Fruit fly (Drosophila melanogaster) whole organism, embryonic: Measurements from ENCODE around the gene CG32271.
A peak's percentile ranks its signal among the peaks of the same experiment; 100 is the strongest.

ENCODE experiments used
- Blimp-1 ChIP-seq: fragments of 200-800 bp; sonication (Bioruptor generic); optimal IDR thresholded peaks from 3 replicates; lab custom pipeline; 2018; ENCODE audit warnings: missing biosample characterization, missing genetic modification characterization, mild to moderate bottlenecking, moderate library complexity, missing genetic modification reagents
- CG10565 ChIP-seq: fragments of 200-800 bp; sonication (Bioruptor generic); optimal IDR thresholded peaks from 3 replicates; lab custom pipeline; 2016; ENCODE audit warnings: missing biosample characterization, mild to moderate bottlenecking, missing genetic modification characterization
- CG11085 ChIP-seq: fragments of 200-800 bp; sonication (Bioruptor generic); IDR thresholded peaks from 2 replicates; pipeline ENCODE4 v1.3.6; 2022; ENCODE audit warnings: missing biosample characterization, missing genetic modification characterization
- CG11696 ChIP-seq: fragments of 200-800 bp; sonication (Bioruptor generic); IDR thresholded peaks from 2 replicates; pipeline ENCODE4 v1.3.6; 2022; ENCODE audit warnings: missing biosample characterization, missing genetic modification characterization
- CG12769 ChIP-seq: fragments of 200-800 bp; sonication (Bioruptor generic); optimal IDR thresholded peaks from 2 replicates; lab custom pipeline; 2019; ENCODE audit warnings: missing biosample characterization, mild to moderate bottlenecking, missing genetic modification characterization, moderate library complexity
- CG13775 ChIP-seq: fragments of 200-800 bp; sonication (Bioruptor generic); optimal IDR thresholded peaks from 3 replicates; lab custom pipeline; 2017; ENCODE audit warnings: missing biosample characterization, mild to moderate bottlenecking, missing genetic modification characterization
- CG14965 ChIP-seq: fragments of 200-800 bp; sonication (Bioruptor generic); optimal IDR thresholded peaks from 2 replicates; lab custom pipeline; 2016; ENCODE audit warnings: missing biosample characterization, missing genetic modification characterization, borderline replicate concordance
- CG15479 ChIP-seq: fragments of 200-800 bp; sonication (Bioruptor generic); optimal IDR thresholded peaks from 3 replicates; lab custom pipeline; 2019; ENCODE audit warnings: missing biosample characterization, mild to moderate bottlenecking, missing genetic modification characterization, moderate library complexity
- CG15601 ChIP-seq: fragments of 200-800 bp; sonication (Bioruptor generic); optimal IDR thresholded peaks from 3 replicates; lab custom pipeline; 2019; ENCODE audit warnings: missing biosample characterization, mild to moderate bottlenecking, missing genetic modification characterization, moderate library complexity
- CG16813 ChIP-seq: fragments of 200-800 bp; sonication (Bioruptor generic); IDR thresholded peaks from 3 replicates; pipeline ENCODE4 v1.3.6; 2022; ENCODE audit warnings: missing biosample characterization, missing genetic modification characterization; ENCODE audit not compliant: partially characterized antibody
- CG2120 ChIP-seq: fragments of 200-800 bp; sonication (Bioruptor generic); optimal IDR thresholded peaks from 3 replicates; lab custom pipeline; 2016; ENCODE audit warnings: missing biosample characterization, missing genetic modification characterization
- CG30403 ChIP-seq: fragments of 200-800 bp; sonication (Bioruptor generic); optimal IDR thresholded peaks from 3 replicates; lab custom pipeline; 2016; ENCODE audit warnings: missing biosample characterization, missing genetic modification characterization
- CG33557 ChIP-seq: fragments of 200-800 bp; sonication (Bioruptor generic); optimal IDR thresholded peaks from 2 replicates; lab custom pipeline; 2019; ENCODE audit warnings: missing biosample characterization, mild to moderate bottlenecking, missing genetic modification characterization, moderate library complexity
- CG34422 ChIP-seq: fragments of 200-800 bp; sonication (Bioruptor generic); IDR thresholded peaks from 3 replicates; pipeline ENCODE4 v1.3.6; 2022; ENCODE audit warnings: missing biosample characterization, missing genetic modification characterization
- CG6175 ChIP-seq: fragments of 200-800 bp; sonication (Bioruptor generic); IDR thresholded peaks from 3 replicates; pipeline ENCODE4 v1.3.6; 2022; ENCODE audit warnings: missing biosample characterization, missing genetic modification characterization
- CG8924 ChIP-seq: fragments of 200-800 bp; optimal IDR thresholded peaks from 3 replicates; lab custom pipeline; 2019; ENCODE audit warnings: missing biosample characterization, mild to moderate bottlenecking, missing genetic modification characterization, moderate library complexity
- CHES-1-like ChIP-seq: fragments of 200-800 bp; sonication (Bioruptor generic); optimal IDR thresholded peaks from 2 replicates; lab custom pipeline; 2016; ENCODE audit warnings: missing biosample characterization, missing genetic modification characterization
- CoRest ChIP-seq: fragments of 200-800 bp; sonication (Bioruptor generic); optimal IDR thresholded peaks from 3 replicates; lab custom pipeline; 2018; ENCODE audit warnings: missing biosample characterization, mild to moderate bottlenecking, missing genetic modification characterization, moderate library complexity
- Dbx ChIP-seq: fragments of 200-800 bp; sonication (Bioruptor generic); IDR thresholded peaks from 3 replicates; pipeline ENCODE4 v1.3.6; 2022; ENCODE audit warnings: missing biosample characterization, missing genetic modification characterization
- Dll ChIP-seq: fragments of 200-800 bp; sonication (Bioruptor generic); IDR thresholded peaks from 4 replicates; pipeline ENCODE4 v1.3.6; 2022; ENCODE audit warnings: missing biosample characterization, missing genetic modification characterization; ENCODE audit not compliant: partially characterized antibody
- Ets97D ChIP-seq: fragments of 200-800 bp; sonication (Bioruptor generic); optimal IDR thresholded peaks from 3 replicates; lab custom pipeline; 2016; ENCODE audit warnings: missing biosample characterization, missing genetic modification characterization
- Hmr ChIP-seq: fragments of 200-800 bp; sonication (Bioruptor generic); optimal IDR thresholded peaks from 3 replicates; lab custom pipeline; 2017; ENCODE audit warnings: mild to moderate bottlenecking, missing biosample characterization, missing genetic modification reagents, missing genetic modification characterization
- Med ChIP-seq: fragments of 200-800 bp; sonication (Bioruptor generic); peaks from one replicate; lab custom pipeline; 2016; ENCODE audit warnings: missing biosample characterization, missing genetic modification characterization, mild to moderate bottlenecking, inconsistent platforms, moderate library complexity
- Sry-δ ChIP-seq: fragments of 200-800 bp; sonication (Bioruptor generic); optimal IDR thresholded peaks from 2 replicates; lab custom pipeline; 2016; ENCODE audit warnings: missing biosample characterization, missing genetic modification characterization
- amos ChIP-seq: fragments of 200-800 bp; sonication (Bioruptor generic); IDR thresholded peaks from 2 replicates; pipeline ENCODE4 v1.3.6; 2022; ENCODE audit warnings: missing biosample characterization, missing genetic modification characterization; ENCODE audit not compliant: partially characterized antibody
- bcd ChIP-seq: fragments of 200-800 bp; sonication (Bioruptor generic); optimal IDR thresholded peaks from 2 replicates; lab custom pipeline; 2017; ENCODE audit warnings: missing biosample characterization, mild to moderate bottlenecking, missing genetic modification characterization
- cato ChIP-seq: fragments of 200-800 bp; sonication (Bioruptor generic); optimal IDR thresholded peaks from 2 replicates; lab custom pipeline; 2016; ENCODE audit warnings: missing biosample characterization, missing genetic modification characterization, borderline replicate concordance
- ci ChIP-seq: fragments of 200-800 bp; sonication (Bioruptor generic); IDR thresholded peaks from 3 replicates; pipeline ENCODE4 v1.3.6; 2022; ENCODE audit warnings: missing biosample characterization, missing genetic modification characterization
- dm ChIP-seq: fragments of 200-800 bp; sonication (Bioruptor generic); optimal IDR thresholded peaks from 3 replicates; lab custom pipeline; 2016; ENCODE audit warnings: missing biosample characterization, missing genetic modification characterization
- en ChIP-seq: fragments of 200-800 bp; sonication (Bioruptor generic); optimal IDR thresholded peaks from 2 replicates; lab custom pipeline; 2016; ENCODE audit warnings: missing biosample characterization, missing genetic modification characterization
- ftz-f1 ChIP-seq: fragments of 200-800 bp; sonication (Bioruptor generic); optimal IDR thresholded peaks from 2 replicates; lab custom pipeline; 2016; ENCODE audit warnings: missing biosample characterization, missing genetic modification characterization
- gcm2 ChIP-seq: fragments of 200-800 bp; sonication (Bioruptor generic); optimal IDR thresholded peaks from 2 replicates; lab custom pipeline; 2016; ENCODE audit warnings: missing biosample characterization, missing genetic modification characterization
- hkb ChIP-seq, 2 experiments: fragments of 200-800 bp in 1 of 2; fragments of >200 bp in 1 of 2; sonication (Bioruptor generic) in 1 of 2; IDR thresholded peaks in 1 of 2; optimal IDR thresholded peaks in 1 of 2; 2 replicates each; pipeline versions ENCODE4 v1.3.6 to Lab custom; 2017 to 2022; ENCODE audit warnings: missing biosample characterization in 1 of 2, missing genetic modification characterization in 1 of 2
- inv ChIP-seq: fragments of 200-800 bp; sonication (Bioruptor generic); IDR thresholded peaks from 2 replicates; pipeline ENCODE4 v1.3.6; 2022; ENCODE audit warnings: missing biosample characterization, missing genetic modification characterization; ENCODE audit not compliant: partially characterized antibody
- kay ChIP-seq: fragments of 200-800 bp; sonication (Bioruptor generic); optimal IDR thresholded peaks from 2 replicates; lab custom pipeline; 2016; ENCODE audit warnings: missing biosample characterization, missing genetic modification characterization
- ken ChIP-seq: fragments of 200-800 bp; sonication (Bioruptor generic); IDR thresholded peaks from 3 replicates; pipeline ENCODE4 v1.3.6; 2022; ENCODE audit warnings: missing biosample characterization, missing genetic modification characterization
- lbe ChIP-seq: fragments of 200-800 bp; sonication (Bioruptor generic); optimal IDR thresholded peaks from 2 replicates; lab custom pipeline; 2016; ENCODE audit warnings: missing biosample characterization, mild to moderate bottlenecking, missing genetic modification characterization
- mld ChIP-seq: fragments of 200-800 bp; sonication (Bioruptor generic); IDR thresholded peaks from 3 replicates; pipeline ENCODE4 v1.3.6; 2022; ENCODE audit warnings: missing biosample characterization, missing genetic modification characterization; ENCODE audit not compliant: partially characterized antibody
- p53 ChIP-seq: fragments of 200-800 bp; sonication (Bioruptor generic); optimal IDR thresholded peaks from 2 replicates; lab custom pipeline; 2016; ENCODE audit warnings: missing biosample characterization, missing genetic modification characterization
- pzg ChIP-seq: fragments of 200-800 bp; sonication (Bioruptor generic); optimal IDR thresholded peaks from 3 replicates; lab custom pipeline; 2018; ENCODE audit warnings: missing biosample characterization, mild to moderate bottlenecking, missing genetic modification characterization, moderate library complexity
- rib ChIP-seq: fragments of 200-800 bp; sonication (Bioruptor generic); IDR thresholded peaks from 2 replicates; pipeline ENCODE4 v1.3.6; 2022; ENCODE audit warnings: missing biosample characterization, missing genetic modification characterization
- salm ChIP-seq: fragments of 200-800 bp; sonication (Bioruptor generic); optimal IDR thresholded peaks from 2 replicates; lab custom pipeline; 2018; ENCODE audit warnings: missing biosample characterization, mild to moderate bottlenecking, missing genetic modification characterization
- sisA ChIP-seq: fragments of 200-800 bp; sonication (Bioruptor generic); IDR thresholded peaks from 2 replicates; pipeline ENCODE4 v1.3.6; 2022; ENCODE audit warnings: missing biosample characterization, missing genetic modification characterization
- slbo ChIP-seq: fragments of 200-800 bp; sonication (Bioruptor generic); IDR thresholded peaks from 2 replicates; pipeline ENCODE4 v1.3.6; 2022; ENCODE audit warnings: missing biosample characterization, missing genetic modification characterization
- vnd ChIP-seq: fragments of 200-800 bp; sonication (Bioruptor generic); IDR thresholded peaks from 3 replicates; pipeline ENCODE4 v1.3.6; 2022; ENCODE audit warnings: missing biosample characterization, missing genetic modification characterization; ENCODE audit not compliant: partially characterized antibody
- wek ChIP-seq: fragments of 200-800 bp; sonication (Bioruptor generic); optimal IDR thresholded peaks from 3 replicates; lab custom pipeline; 2018; ENCODE audit warnings: missing biosample characterization, mild to moderate bottlenecking, missing genetic modification characterization, moderate library complexity
- zen ChIP-seq: fragments of 200-800 bp; sonication (Bioruptor generic); optimal IDR thresholded peaks from 3 replicates; lab custom pipeline; 2018; ENCODE audit warnings: missing biosample characterization, mild to moderate bottlenecking, missing genetic modification characterization, moderate library complexity

The CG32271 gene

dm6 chr3L:3224740-3225719 lies 22.1 kb upstream of the CG32271 start, which contains the start of gene Larp4B (continued):
- no peak for TF ChIP-seq CG14965 (GFP tag; lab: Kevin White, UChicago)
- TF ChIP-seq pzg (GFP tag; lab: Kevin White, UChicago), result peak; percentile 89
- TF ChIP-seq CG12769 (tag; lab: Kevin White, UChicago), result no peak
- peak; percentile 72 for TF ChIP-seq CG16813
- TF ChIP-seq CoRest (tag; lab: Kevin White, UChicago), result no peak
- TF ChIP-seq CG15601 (tag; lab: Kevin White, UChicago), result peak; percentile 6
- peak; percentile 56; the same call in 2 of the 3 replicates for TF ChIP-seq CG34422 (GFP tag; lab: Robert Waterston, UW)
- TF ChIP-seq Blimp-1, result no peak
- no peak for TF ChIP-seq bcd (GFP tag; lab: Kevin White, UChicago)
- peak; percentile 42 for TF ChIP-seq hkb (optimal IDR thresholded peaks at IDR 0.05; lab: Kevin White, UChicago)
- TF ChIP-seq hkb (GFP tag; IDR thresholded peaks at IDR 0.05; lab: Robert Waterston, UW), result no peak
- TF ChIP-seq ken (GFP tag; lab: Robert Waterston, UW), result no peak
- peak; percentile 77 for TF ChIP-seq Dll (GFP tag; lab: Robert Waterston, UW)
- peak; percentile 69 for TF ChIP-seq Sry-δ (GFP tag; lab: Kevin White, UChicago)
- peak; percentile 8 for TF ChIP-seq salm (tag; lab: Kevin White, UChicago)
- TF ChIP-seq CG11696 (GFP tag; lab: Robert Waterston, UW), result no peak
- peak; percentile 52 for TF ChIP-seq amos
- TF ChIP-seq CG10565 (GFP tag; lab: Kevin White, UChicago), result no peak
- peak; percentile 80 for TF ChIP-seq dm (GFP tag; lab: Kevin White, UChicago)
- no peak for TF ChIP-seq rib (GFP tag; lab: Robert Waterston, UW)
- peak; percentile 51 for TF ChIP-seq p53
- TF ChIP-seq Dbx (GFP tag; lab: Robert Waterston, UW), result peak; percentile 44; the same call in 1 of the 3 replicates
- TF ChIP-seq kay (GFP tag; lab: Kevin White, UChicago), result no peak
- TF ChIP-seq inv (GFP tag; lab: Robert Waterston, UW), result peak; percentile 59; the same call in 1 of the 2 replicates
- TF ChIP-seq Med (GFP tag; lab: Kevin White, UChicago), result peak; percentile 85
- peak; percentile 35; the same call in 1 of the 2 replicates for TF ChIP-seq slbo (GFP tag; lab: Robert Waterston, UW)
- TF ChIP-seq CG11085 (GFP tag; lab: Robert Waterston, UW), result no peak
- TF ChIP-seq CG8924 (tag; lab: Kevin White, UChicago), result peak; percentile 20
- peak; percentile 48 for TF ChIP-seq CG2120
- peak; percentile 27 for TF ChIP-seq zen (tag; lab: Kevin White, UChicago)
- no peak for TF ChIP-seq sisA (GFP tag; lab: Robert Waterston, UW)
- no peak for TF ChIP-seq gcm2 (GFP tag; lab: Kevin White, UChicago)
- peak; percentile 71 for TF ChIP-seq vnd (GFP tag; lab: Robert Waterston, UW)
- TF ChIP-seq cato (GFP tag; lab: Kevin White, UChicago), result no peak
- TF ChIP-seq CG33557 (GFP tag; lab: Kevin White, UChicago), result no peak
- TF ChIP-seq lbe (GFP tag; lab: Kevin White, UChicago), result peak; percentile 40
- TF ChIP-seq wek (GFP tag; lab: Kevin White, UChicago), result no peak
- 0 out of 3 replicates have a peak, but pooled peaks have one; percentile 6 for TF ChIP-seq ci (GFP tag; lab: Robert Waterston, UW)
- TF ChIP-seq CG6175 (GFP tag; lab: Robert Waterston, UW), result no peak
- TF ChIP-seq ftz-f1 (GFP tag; lab: Kevin White, UChicago), result no peak
- TF ChIP-seq CG30403 (GFP tag; lab: Kevin White, UChicago), result no peak
- TF ChIP-seq Hmr, result peak; percentile 41
- TF ChIP-seq CG13775 (GFP tag; lab: Kevin White, UChicago), result peak; percentile 37
- no peak for TF ChIP-seq en
- 0 out of 3 replicates have a peak, but pooled peaks have one; percentile 39 for TF ChIP-seq mld
- TF ChIP-seq CG15479 (GFP tag; lab: Kevin White, UChicago), result no peak
- TF ChIP-seq CHES-1-like (GFP tag; lab: Kevin White, UChicago), result peak; percentile 25
- peak; percentile 73 for TF ChIP-seq Ets97D
